Worm (Caenorhabditis elegans): ENCODE data around the gene srg-46.

- TF ChIP-seq ztf-23 (GFP tag; IDR thresholded peaks at IDR 0.05), result no peak
- TF ChIP-seq flt-1 (GFP tag; IDR thresholded peaks at IDR 0.05), result no peak
- TF ChIP-seq ref-1 (GFP tag; conservative IDR thresholded peaks at IDR 0.05), result no peak
- no peak for TF ChIP-seq tab-1 (GFP tag; IDR thresholded peaks at IDR 0.05)
- no peak for TF ChIP-seq klf-2 (GFP tag; conservative IDR thresholded peaks at IDR 0.05)
- no peak for TF ChIP-seq T22C8.4 (GFP tag; IDR thresholded peaks at IDR 0.05)
- TF ChIP-seq cog-1 (tag; optimal IDR thresholded peaks at IDR 0.05), result no peak
These were observed 44.9 kb downstream of the srg-46 start for ce11 chrV:13408440-13408839.
